Worm (Caenorhabditis elegans): ENCODE results near the gene lonp-2.

ce11 chrIII:12152599-12152998 is 45.0 kb downstream of the lonp-2 start, which contains the start of gene Y75B8A.7:
- TF ChIP-seq ref-1 (GFP tag; conservative IDR thresholded peaks at IDR 0.05) (no peak), flt-1 (GFP tag; IDR thresholded peaks at IDR 0.05) (no peak), ztf-23 (GFP tag; IDR thresholded peaks at IDR 0.05) (no peak), T22C8.4 (GFP tag; IDR thresholded peaks at IDR 0.05) (0 out of 2 replicates have a peak, but pooled peaks have one; percentile 29)

Data from whole organism, midembryonic.